Fruit fly (Drosophila melanogaster) whole organism, embryonic: ENCODE measurements around the gene CG10725.

Source experiments
- Asciz ChIP-seq: fragments of 200-800 bp; sonication (Bioruptor generic); optimal IDR thresholded peaks from 2 replicates; lab custom pipeline; 2017; ENCODE audit warnings: missing biosample characterization, mild to moderate bottlenecking, missing genetic modification characterization, missing genetic modification reagents
- CG10979 ChIP-seq: fragments of 200-800 bp; sonication (Bioruptor generic); optimal IDR thresholded peaks from 2 replicates; lab custom pipeline; 2018; ENCODE audit warnings: missing biosample characterization, mild to moderate bottlenecking, missing genetic modification characterization, moderate library complexity
- CG11504 ChIP-seq: fragments of 200-800 bp; sonication (Bioruptor generic); optimal IDR thresholded peaks from 3 replicates; lab custom pipeline; 2019; ENCODE audit warnings: missing biosample characterization, mild to moderate bottlenecking, missing genetic modification characterization, moderate library complexity
- CG11723 ChIP-seq: fragments of 200-800 bp; sonication (Bioruptor generic); optimal IDR thresholded peaks from 2 replicates; lab custom pipeline; 2017; ENCODE audit warnings: missing biosample characterization, mild to moderate bottlenecking, missing genetic modification characterization
- CG13624 ChIP-seq: fragments of 200-800 bp; sonication (Bioruptor generic); optimal IDR thresholded peaks from 2 replicates; lab custom pipeline; 2016; ENCODE audit warnings: missing biosample characterization, missing genetic modification characterization
- CG14710 ChIP-seq: fragments of 200-800 bp; sonication (Bioruptor generic); optimal IDR thresholded peaks from 3 replicates; lab custom pipeline; 2019; ENCODE audit warnings: missing biosample characterization, mild to moderate bottlenecking, missing genetic modification characterization, moderate library complexity
- CG15479 ChIP-seq: fragments of 200-800 bp; sonication (Bioruptor generic); optimal IDR thresholded peaks from 3 replicates; lab custom pipeline; 2019; ENCODE audit warnings: missing biosample characterization, mild to moderate bottlenecking, missing genetic modification characterization, moderate library complexity
- CG15696 ChIP-seq: fragments of 200-800 bp; sonication (Bioruptor generic); optimal IDR thresholded peaks from 2 replicates; lab custom pipeline; 2019; ENCODE audit warnings: missing biosample characterization, mild to moderate bottlenecking, missing genetic modification characterization, moderate library complexity
- CG17328 ChIP-seq: fragments of 200-800 bp; sonication (Bioruptor generic); IDR thresholded peaks from 2 replicates; pipeline ENCODE4 v1.3.6; 2022; ENCODE audit warnings: missing biosample characterization, missing genetic modification characterization
- CG17361 ChIP-seq: fragments of 200-800 bp; sonication (Bioruptor generic); IDR thresholded peaks from 3 replicates; pipeline ENCODE4 v1.3.6; 2022; ENCODE audit warnings: missing biosample characterization, missing genetic modification characterization
- CG17829 ChIP-seq: fragments of 200-800 bp; optimal IDR thresholded peaks from 2 replicates; lab custom pipeline; 2019; ENCODE audit warnings: missing biosample characterization, mild to moderate bottlenecking, missing genetic modification characterization, moderate library complexity
- CG18262 ChIP-seq: fragments of 200-800 bp; optimal IDR thresholded peaks from 3 replicates; lab custom pipeline; 2019; ENCODE audit warnings: missing biosample characterization, mild to moderate bottlenecking, missing genetic modification characterization, moderate library complexity
- CG18619 ChIP-seq: fragments of 200-800 bp; sonication (Bioruptor generic); optimal IDR thresholded peaks from 3 replicates; lab custom pipeline; 2017; ENCODE audit warnings: missing biosample characterization, mild to moderate bottlenecking, missing genetic modification characterization
- CG18764 ChIP-seq: fragments of 200-800 bp; sonication (Bioruptor generic); optimal IDR thresholded peaks from 3 replicates; lab custom pipeline; 2016; ENCODE audit warnings: missing biosample characterization, missing genetic modification characterization
- CG2712 ChIP-seq: fragments of 200-800 bp; optimal IDR thresholded peaks from 3 replicates; lab custom pipeline; 2019; ENCODE audit warnings: missing biosample characterization, mild to moderate bottlenecking, missing genetic modification characterization, moderate library complexity
- CG30431 ChIP-seq: fragments of 200-800 bp; sonication (Bioruptor generic); optimal IDR thresholded peaks from 2 replicates; lab custom pipeline; 2017; ENCODE audit warnings: missing biosample characterization, missing genetic modification characterization
- CG5180 ChIP-seq: fragments of 200-800 bp; sonication (Bioruptor generic); optimal IDR thresholded peaks from 3 replicates; lab custom pipeline; 2017; ENCODE audit warnings: missing biosample characterization, missing genetic modification characterization, mild to moderate bottlenecking, moderate library complexity, missing genetic modification reagents
- CG9215 ChIP-seq: fragments of 200-800 bp; sonication (Bioruptor generic); IDR thresholded peaks from 2 replicates; pipeline ENCODE4 v1.3.6; 2022; ENCODE audit warnings: missing biosample characterization, missing genetic modification characterization
- CG9727 ChIP-seq: fragments of 200-800 bp; sonication (Bioruptor generic); optimal IDR thresholded peaks from 3 replicates; lab custom pipeline; 2017; ENCODE audit warnings: missing biosample characterization, mild to moderate bottlenecking, missing genetic modification characterization
- Dek ChIP-seq: fragments of 200-800 bp; sonication (Bioruptor generic); optimal IDR thresholded peaks from 3 replicates; lab custom pipeline; 2019; ENCODE audit warnings: missing biosample characterization, mild to moderate bottlenecking, missing genetic modification characterization, moderate library complexity
- Med ChIP-seq: fragments of 200-800 bp; sonication (Bioruptor generic); peaks from one replicate; lab custom pipeline; 2016; ENCODE audit warnings: missing biosample characterization, missing genetic modification characterization, mild to moderate bottlenecking, inconsistent platforms, moderate library complexity
- bsh ChIP-seq, 2 experiments: fragments of 200-800 bp; sonication (Bioruptor generic); optimal IDR thresholded peaks; 2 replicates each; lab custom pipeline; 2017 to 2018; ENCODE audit warnings: mild to moderate bottlenecking in 2 of 2, missing biosample characterization in 2 of 2, missing genetic modification characterization in 2 of 2, moderate library complexity in 1 of 2
- cad ChIP-seq: fragments of >200 bp; optimal IDR thresholded peaks from 2 replicates; lab custom pipeline; 2017; ENCODE audit warnings: missing biosample characterization, missing genetic modification characterization
- dmrt11E ChIP-seq: fragments of 200-800 bp; sonication (Bioruptor generic); optimal IDR thresholded peaks from 3 replicates; lab custom pipeline; 2018; ENCODE audit warnings: missing biosample characterization, mild to moderate bottlenecking, missing genetic modification characterization, moderate library complexity
- dmrt99B ChIP-seq: fragments of 200-800 bp; sonication (Bioruptor generic); optimal IDR thresholded peaks from 2 replicates; lab custom pipeline; 2018; ENCODE audit warnings: missing biosample characterization, mild to moderate bottlenecking, missing genetic modification characterization, moderate library complexity
- exex ChIP-seq: fragments of 200-800 bp; sonication (Bioruptor generic); optimal IDR thresholded peaks from 4 replicates; lab custom pipeline; 2018; ENCODE audit warnings: missing biosample characterization, mild to moderate bottlenecking, missing genetic modification characterization, moderate library complexity
- gem ChIP-seq: fragments of 200-800 bp; sonication (Bioruptor generic); optimal IDR thresholded peaks from 2 replicates; lab custom pipeline; 2019; ENCODE audit warnings: missing biosample characterization, mild to moderate bottlenecking, missing genetic modification characterization, moderate library complexity
- gsb-n ChIP-seq: fragments of 200-800 bp; sonication (Bioruptor generic); optimal IDR thresholded peaks from 3 replicates; lab custom pipeline; 2018; ENCODE audit warnings: missing biosample characterization, mild to moderate bottlenecking, missing genetic modification characterization
- lola ChIP-seq, 3 experiments: fragments of >200 bp in 2 of 3; fragments of 200-800 bp in 1 of 3; sonication (Bioruptor generic) in 1 of 3; optimal IDR thresholded peaks; 2 replicates each; lab custom pipeline; 2017 to 2019; ENCODE audit warnings: missing biosample characterization in 3 of 3, missing genetic modification characterization in 3 of 3, mild to moderate bottlenecking in 1 of 3, moderate library complexity in 1 of 3
- pb ChIP-seq: fragments of 200-800 bp; sonication (Bioruptor generic); optimal IDR thresholded peaks from 3 replicates; lab custom pipeline; 2016; ENCODE audit warnings: missing biosample characterization, missing genetic modification characterization
- phol ChIP-seq: fragments of 200-800 bp; sonication (Bioruptor generic); optimal IDR thresholded peaks from 3 replicates; lab custom pipeline; 2018; ENCODE audit warnings: missing biosample characterization, mild to moderate bottlenecking, missing genetic modification characterization, moderate library complexity
- sens ChIP-seq: fragments of 200-800 bp; sonication (Bioruptor generic); peaks from one replicate; lab custom pipeline; 2016; ENCODE audit warnings: missing biosample characterization, missing genetic modification characterization
- sr ChIP-seq: fragments of 200-800 bp; sonication (Bioruptor generic); IDR thresholded peaks from 3 replicates; pipeline ENCODE4 v1.3.6; 2022; ENCODE audit warnings: missing biosample characterization, missing genetic modification characterization
- tio ChIP-seq: fragments of 200-800 bp; sonication (Bioruptor generic); optimal IDR thresholded peaks from 2 replicates; lab custom pipeline; 2017; ENCODE audit warnings: missing biosample characterization, missing genetic modification characterization, inconsistent platforms
- trem ChIP-seq: fragments of 200-800 bp; optimal IDR thresholded peaks from 3 replicates; lab custom pipeline; 2019; ENCODE audit warnings: missing biosample characterization, mild to moderate bottlenecking, missing genetic modification characterization, moderate library complexity

The CG10725 gene

dm6 chr3L:13403141-13403867, 34.5 kb upstream of the CG10725 start (continued):
- TF ChIP-seq dmrt99B (peak; percentile 52), CG9215 (GFP tag; lab: Robert Waterston, UW) (no peak), CG15696 (tag; lab: Kevin White, UChicago) (peak; percentile 57), gsb-n (peak; percentile 6), CG9727 (GFP tag; lab: Kevin White, UChicago) (peak; percentile 69), pb (GFP tag; lab: Kevin White, UChicago) (no peak), Asciz (peak; percentile 3), cad (peak; percentile 57), sens (GFP tag; lab: Kevin White, UChicago) (peak; percentile 96), CG17328 (GFP tag; lab: Robert Waterston, UW) (no peak), CG11723 (GFP tag; lab: Kevin White, UChicago) (no peak)

- TF ChIP-seq CG15479 (no peak), CG18262 (tag; lab: Kevin White, UChicago) (peak; percentile 20), dmrt11E (tag; lab: Kevin White, UChicago) (peak; percentile 40), CG10979 (tag; lab: Kevin White, UChicago) (peak; percentile 6), CG11504 (tag; lab: Kevin White, UChicago) (peak; percentile 24), bsh (GFP tag; optimal IDR thresholded peaks at IDR 0.05; lab: Kevin White, UChicago) (peak in 1 of 2 experiments; percentile 12), CG17361 (GFP tag; lab: Robert Waterston, UW) (0 out of 3 replicates have a peak, but pooled peaks have one; percentile 37), gem (tag; lab: Kevin White, UChicago) (peak; percentile 6), exex (tag; lab: Kevin White, UChicago) (no peak), CG14710 (tag; lab: Kevin White, UChicago) (peak; percentile 3), lola (GFP tag; optimal IDR thresholded peaks at IDR 0.05; lab: Kevin White, UChicago) (peak in 1 of 3 experiments; percentile 48), CG18764 (GFP tag; lab: Kevin White, UChicago) (no peak), tio (GFP tag; lab: Kevin White, UChicago) (peak; percentile 20), Med (GFP tag; lab: Kevin White, UChicago) (peak; percentile 41), CG2712 (tag; lab: Kevin White, UChicago) (peak; percentile 2), CG17829 (tag; lab: Kevin White, UChicago) (peak; percentile 11), sens (GFP tag; lab: Kevin White, UChicago) (peak; percentile 84), trem (tag; lab: Kevin White, UChicago) (no peak), CG9727 (GFP tag; lab: Kevin White, UChicago) (peak; percentile 37), phol (tag; lab: Kevin White, UChicago) (peak; percentile 18)
Measured at dm6 chr3L:13406873-13407272, 30.9 kb upstream of the CG10725 start.

DNA sequence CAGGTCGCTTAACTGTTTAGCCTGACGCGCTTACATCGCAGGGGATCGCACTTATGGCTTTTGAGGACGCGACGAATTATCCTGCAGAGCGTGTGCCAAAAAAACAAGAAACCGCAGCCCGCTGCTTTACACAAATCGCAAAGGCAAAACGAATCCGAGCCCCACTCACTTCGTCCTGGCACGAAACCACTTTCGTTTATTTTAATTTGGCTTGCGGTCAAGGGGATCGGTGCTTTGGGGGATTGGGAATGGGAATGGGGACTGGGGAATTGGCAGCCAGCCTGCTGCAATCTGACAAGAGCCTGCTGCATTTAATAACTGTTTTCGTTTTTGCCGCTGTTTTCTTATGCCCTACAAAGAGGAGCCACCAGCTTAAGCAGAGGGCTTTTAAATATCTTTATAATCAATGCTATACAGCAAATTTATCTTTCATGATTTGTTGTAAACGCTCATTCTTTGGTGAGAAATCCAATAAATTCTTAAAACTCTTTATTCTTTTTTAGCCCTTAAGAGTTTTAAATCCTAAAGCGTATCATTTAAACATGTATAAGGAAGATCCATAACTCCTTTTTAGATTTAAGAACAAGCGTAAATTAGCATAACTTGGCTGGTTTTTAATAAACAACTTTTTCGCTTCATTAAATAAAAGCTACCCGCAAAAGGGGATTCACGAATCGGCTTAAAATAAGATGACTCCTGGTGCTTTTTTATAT, 27.8 kb upstream of the CG10725 start:
- TF ChIP-seq CG13624 (GFP tag; lab: Kevin White, UChicago) (no peak), sr (GFP tag; lab: Robert Waterston, UW) (no peak), CG5180 (no peak), sens (GFP tag; lab: Kevin White, UChicago) (peak; percentile 11), CG18619 (GFP tag; lab: Kevin White, UChicago) (no peak), CG30431 (no peak), Dek (no peak)
- TF ChIP-seq, all 482 proteins: peak for 1
